Worm (Caenorhabditis elegans) whole organism, L3 larva: ENCODE data around the gene Y51H4A.24.

Experiments
- R02D3.7 ChIP-seq: fragments of 150-350 bp; optimal IDR thresholded peaks from 2 replicates; lab custom pipeline; 2014; ENCODE audit warnings: missing biosample characterization, missing genetic modification characterization
- ama-1 ChIP-seq: fragments of 150-350 bp; optimal IDR thresholded peaks from 2 replicates; lab custom pipeline; 2018
- ceh-28 ChIP-seq: fragments of 150-350 bp; optimal IDR thresholded peaks from 2 replicates; lab custom pipeline; 2014; ENCODE audit warnings: missing biosample characterization, missing genetic modification reagents, missing genetic modification characterization
- ceh-82 ChIP-seq: fragments of 150-350 bp; optimal IDR thresholded peaks from 2 replicates; lab custom pipeline; 2014; ENCODE audit warnings: missing biosample characterization, missing genetic modification characterization
- daf-12 ChIP-seq: fragments of 150-350 bp; optimal IDR thresholded peaks from 2 replicates; lab custom pipeline; 2014; ENCODE audit warnings: missing biosample characterization, missing genetic modification reagents, missing genetic modification characterization
- egl-27 ChIP-seq: sonication (generic microtip); optimal IDR thresholded peaks from 4 replicates; lab custom pipeline; 2017; ENCODE audit warnings: missing biosample characterization, missing genetic modification reagents, missing genetic modification characterization
- egl-5 ChIP-seq: fragments of 150-350 bp; optimal IDR thresholded peaks from 2 replicates; lab custom pipeline; 2017; ENCODE audit warnings: missing biosample characterization, missing genetic modification reagents, missing genetic modification characterization, inconsistent platforms
- elt-1 ChIP-seq: fragments of 150-350 bp; optimal IDR thresholded peaks from 2 replicates; lab custom pipeline; 2014; ENCODE audit warnings: missing biosample characterization, missing genetic modification characterization
- elt-2 ChIP-seq: sonication (generic microtip); optimal IDR thresholded peaks from 2 replicates; lab custom pipeline; 2016; ENCODE audit warnings: missing genetic modification reagents, mild to moderate bottlenecking, missing genetic modification characterization, missing compliant biosample characterization
- eor-1 ChIP-seq, 2 experiments: fragments of 150-350 bp; optimal IDR thresholded peaks; 2 replicates each; lab custom pipeline; 2014 to 2018; ENCODE audit warnings: missing biosample characterization in 2 of 2, missing genetic modification characterization in 2 of 2
- fkh-10 ChIP-seq: sonication (generic microtip); optimal IDR thresholded peaks from 2 replicates; lab custom pipeline; 2017; ENCODE audit warnings: missing biosample characterization, missing genetic modification reagents, missing genetic modification characterization
- fkh-2 ChIP-seq: fragments of 150-350 bp; optimal IDR thresholded peaks from 2 replicates; lab custom pipeline; 2014; ENCODE audit warnings: missing biosample characterization, missing genetic modification reagents, missing genetic modification characterization
- fos-1 ChIP-seq: fragments of 150-350 bp; optimal IDR thresholded peaks from 2 replicates; lab custom pipeline; 2014; ENCODE audit warnings: missing biosample characterization, missing genetic modification characterization
- hmg-11 ChIP-seq: sonication (generic microtip); optimal IDR thresholded peaks from 2 replicates; lab custom pipeline; 2016; ENCODE audit warnings: missing genetic modification characterization, missing compliant biosample characterization
- jun-1 ChIP-seq: fragments of 150-350 bp; optimal IDR thresholded peaks from 2 replicates; lab custom pipeline; 2014; ENCODE audit warnings: missing biosample characterization, missing genetic modification reagents, missing genetic modification characterization
- lin-15B ChIP-seq: fragments of 150-350 bp; optimal IDR thresholded peaks from 2 replicates; lab custom pipeline; 2014; ENCODE audit warnings: missing biosample characterization, missing genetic modification characterization
- lsy-12 ChIP-seq: sonication (generic microtip); optimal IDR thresholded peaks from 2 replicates; lab custom pipeline; 2016; ENCODE audit warnings: mild to moderate bottlenecking, missing genetic modification characterization, missing compliant biosample characterization
- mml-1 ChIP-seq: fragments of 150-350 bp; sonication (generic microtip); optimal IDR thresholded peaks from 3 replicates; lab custom pipeline; 2014; ENCODE audit warnings: missing biosample characterization, missing genetic modification characterization
- nhr-11 ChIP-seq: fragments of 150-350 bp; optimal IDR thresholded peaks from 2 replicates; lab custom pipeline; 2014; ENCODE audit warnings: missing biosample characterization, missing genetic modification characterization
- nhr-23 ChIP-seq: fragments of 150-350 bp; optimal IDR thresholded peaks from 2 replicates; lab custom pipeline; 2014; ENCODE audit warnings: missing biosample characterization, missing genetic modification reagents, missing genetic modification characterization
- nhr-237 ChIP-seq: fragments of 150-350 bp; optimal IDR thresholded peaks from 2 replicates; lab custom pipeline; 2014; ENCODE audit warnings: missing biosample characterization, missing genetic modification characterization
- nhr-28 ChIP-seq: fragments of 150-350 bp; optimal IDR thresholded peaks from 2 replicates; lab custom pipeline; 2014; ENCODE audit warnings: missing biosample characterization, missing genetic modification characterization
- nhr-43 ChIP-seq: sonication (generic microtip); optimal IDR thresholded peaks from 2 replicates; lab custom pipeline; 2016; ENCODE audit warnings: mild to moderate bottlenecking, missing genetic modification characterization, missing compliant biosample characterization; ENCODE audit not compliant: poor library complexity, severe bottlenecking
- nhr-67 ChIP-seq: fragments of 150-350 bp; optimal IDR thresholded peaks from 2 replicates; lab custom pipeline; 2014; ENCODE audit warnings: missing biosample characterization, missing genetic modification characterization
- nhr-76 ChIP-seq: fragments of 150-350 bp; sonication (generic microtip); optimal IDR thresholded peaks from 5 replicates; lab custom pipeline; 2014; ENCODE audit warnings: missing biosample characterization, missing genetic modification characterization
- nhr-77 ChIP-seq: fragments of 150-350 bp; optimal IDR thresholded peaks from 2 replicates; lab custom pipeline; 2014; ENCODE audit warnings: missing biosample characterization, missing genetic modification characterization
- pha-4 ChIP-seq: fragments of 150-350 bp; optimal IDR thresholded peaks from 2 replicates; lab custom pipeline; 2014; ENCODE audit warnings: missing biosample characterization, missing genetic modification reagents, missing genetic modification characterization
- pqm-1 ChIP-seq: fragments of 150-350 bp; optimal IDR thresholded peaks from 2 replicates; lab custom pipeline; 2017; ENCODE audit warnings: missing biosample characterization, missing genetic modification characterization, inconsistent platforms
- sea-2 ChIP-seq: fragments of 150-350 bp; sonication (generic microtip); optimal IDR thresholded peaks from 4 replicates; lab custom pipeline; 2014; ENCODE audit warnings: missing biosample characterization, missing genetic modification reagents, missing genetic modification characterization
- skn-1 ChIP-seq: fragments of 150-350 bp; optimal IDR thresholded peaks from 2 replicates; lab custom pipeline; 2014; ENCODE audit warnings: missing biosample characterization, missing genetic modification characterization
- snpc-4 ChIP-seq: fragments of 150-350 bp; optimal IDR thresholded peaks from 2 replicates; lab custom pipeline; 2014; ENCODE audit warnings: missing biosample characterization, missing genetic modification characterization
- unc-39 ChIP-seq: sonication (generic microtip); optimal IDR thresholded peaks from 4 replicates; lab custom pipeline; 2017; ENCODE audit warnings: missing biosample characterization, missing genetic modification characterization
- unc-62 ChIP-seq: fragments of 150-350 bp; sonication (generic microtip); optimal IDR thresholded peaks from 4 replicates; lab custom pipeline; 2014; ENCODE audit warnings: missing biosample characterization, missing genetic modification reagents, missing genetic modification characterization
- zag-1 ChIP-seq: fragments of 150-350 bp; optimal IDR thresholded peaks from 2 replicates; lab custom pipeline; 2014; ENCODE audit warnings: missing biosample characterization, missing genetic modification characterization

The Y51H4A.24 gene

ce11 chrIV:16740769-16741168 lies at the start of gene Y51H4A.24:
TSS of gene Y51H4A.24 (minus strand) at chrIV:16740869.
- TF ChIP-seq nhr-76 = no peak
- TF ChIP-seq elt-1 (tag; lab: Kevin White, UChicago) = no peak
- no peak for TF ChIP-seq daf-12 (tag; lab: Kevin White, UChicago)
- no peak for TF ChIP-seq eor-1 (tag; optimal IDR thresholded peaks at IDR 0.05; lab: Kevin White, UChicago)
- TF ChIP-seq unc-62 (GFP tag; lab: Kevin White, UChicago) = no peak
- no peak for TF ChIP-seq ama-1 (lab: Kevin White, UChicago)
- no peak for TF ChIP-seq pha-4 (tag; lab: Kevin White, UChicago)
- no peak for TF ChIP-seq nhr-28 (tag; lab: Kevin White, UChicago)
- TF ChIP-seq unc-39 (tag; lab: Kevin White, UChicago) = no peak
- no peak for TF ChIP-seq sea-2
- TF ChIP-seq nhr-23 (tag; lab: Kevin White, UChicago) = no peak
- TF ChIP-seq egl-27 = no peak
- no peak for TF ChIP-seq nhr-77 (tag; lab: Kevin White, UChicago)

- TF ChIP-seq daf-12 (tag; lab: Kevin White, UChicago) = no peak
- TF ChIP-seq R02D3.7 (tag; lab: Kevin White, UChicago) = no peak
- no peak for TF ChIP-seq lsy-12
- no peak for TF ChIP-seq fos-1 (tag; lab: Kevin White, UChicago)
- TF ChIP-seq lin-15B = no peak
- no peak for TF ChIP-seq eor-1 (tag; optimal IDR thresholded peaks at IDR 0.05; lab: Kevin White, UChicago)
- TF ChIP-seq elt-2 (tag; lab: Kevin White, UChicago) = no peak
- no peak for TF ChIP-seq pqm-1 (tag; lab: Kevin White, UChicago)
- TF ChIP-seq egl-5 (tag; lab: Kevin White, UChicago) = no peak
- no peak for TF ChIP-seq jun-1 (tag; lab: Kevin White, UChicago)
- TF ChIP-seq nhr-28 (tag; lab: Kevin White, UChicago) = no peak
- no peak for TF ChIP-seq fkh-2 (tag; lab: Kevin White, UChicago)
- no peak for TF ChIP-seq snpc-4 (tag; lab: Kevin White, UChicago)
Observed at ce11 chrIV:16787024-16787423, 46.4 kb upstream of the Y51H4A.24 start, which contains the start of gene Y43D4A.6. TSS of gene Y43D4A.6 (plus strand) at chrIV:16787324.

DNA sequence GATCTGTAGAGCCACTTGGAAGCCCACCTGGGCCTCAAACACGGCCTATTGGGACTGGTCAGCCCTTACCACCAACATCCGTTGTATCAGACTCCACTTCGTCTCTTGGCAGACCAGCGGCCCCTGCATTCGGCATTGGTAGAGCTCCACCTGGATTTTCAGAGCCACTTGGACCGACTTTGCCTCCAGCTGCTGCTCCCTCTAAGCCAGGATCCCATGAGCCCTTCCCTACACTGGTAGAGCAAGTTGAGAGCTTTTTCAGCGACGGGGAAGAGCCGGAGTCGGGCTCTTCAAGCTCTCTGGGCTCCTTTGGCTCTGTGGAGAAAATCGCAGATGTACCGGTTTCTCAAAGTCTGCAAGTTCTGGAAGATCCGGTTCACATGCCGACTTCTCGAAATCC lies 38.0 kb upstream of the Y51H4A.24 start:
- TF ChIP-seq zag-1 = no peak
- no peak for TF ChIP-seq skn-1 (tag; lab: Kevin White, UChicago)
- TF ChIP-seq mml-1 (tag; lab: Kevin White, UChicago) = no peak
- no peak for TF ChIP-seq ama-1 (lab: Kevin White, UChicago)
- TF ChIP-seq unc-62 (GFP tag; lab: Kevin White, UChicago) = no peak
- no peak for TF ChIP-seq nhr-76
- no peak for TF ChIP-seq daf-12 (tag; lab: Kevin White, UChicago)
- no peak for TF ChIP-seq pqm-1 (tag; lab: Kevin White, UChicago)
- no peak for TF ChIP-seq nhr-67
- no peak for TF ChIP-seq elt-2 (tag; lab: Kevin White, UChicago)
- no peak for TF ChIP-seq fkh-10 (GFP tag; lab: Kevin White, UChicago)
- TF ChIP-seq nhr-237 (tag; lab: Kevin White, UChicago) = no peak
- TF ChIP-seq lsy-12 = no peak
- no peak for TF ChIP-seq ceh-82 (tag; lab: Kevin White, UChicago)
- no peak for TF ChIP-seq hmg-11 (tag; lab: Kevin White, UChicago)
- no peak for TF ChIP-seq nhr-28 (tag; lab: Kevin White, UChicago)
- no peak for TF ChIP-seq nhr-11 (tag; lab: Kevin White, UChicago)
- TF ChIP-seq, all 47 proteins: peak for 0

DNA sequence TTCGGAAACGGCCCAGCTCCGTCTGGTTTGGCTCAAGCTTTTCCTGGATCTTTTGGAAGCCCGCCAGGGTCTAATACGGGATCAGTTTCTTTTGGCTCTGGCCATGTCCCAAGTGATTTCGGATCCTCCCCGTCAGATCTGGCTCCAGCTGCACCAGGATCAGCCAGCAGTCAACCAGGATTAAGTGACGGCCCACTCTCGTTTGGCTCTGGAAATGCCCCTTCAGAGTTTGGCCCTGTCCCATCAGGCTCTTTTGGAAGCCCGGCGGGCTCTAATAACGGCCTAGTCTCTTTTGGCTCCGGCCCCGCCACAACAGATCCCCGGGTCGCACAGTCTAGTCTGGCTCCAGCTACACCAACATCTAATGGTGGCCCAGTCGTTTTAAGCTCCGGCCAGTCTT lies 37.1 kb upstream of the Y51H4A.24 start:
- TF ChIP-seq fos-1 (tag; lab: Kevin White, UChicago) (no peak), nhr-43 (tag; lab: Kevin White, UChicago) (no peak), skn-1 (tag; lab: Kevin White, UChicago) (no peak), nhr-237 (tag; lab: Kevin White, UChicago) (no peak), lsy-12 (no peak), nhr-11 (tag; lab: Kevin White, UChicago) (no peak), mml-1 (tag; lab: Kevin White, UChicago) (no peak)
- TF ChIP-seq, all 47 proteins: peak for 0

- TF ChIP-seq lsy-12 (no peak), zag-1 (no peak), nhr-43 (tag; lab: Kevin White, UChicago) (no peak), ama-1 (lab: Kevin White, UChicago) (no peak), lin-15B (no peak), nhr-237 (tag; lab: Kevin White, UChicago) (no peak), eor-1 (tag; optimal IDR thresholded peaks at IDR 0.05; lab: Kevin White, UChicago) (no peak), unc-39 (tag; lab: Kevin White, UChicago) (no peak), ceh-28 (no peak)
Observed at ce11 chrIV:16776915-16777314, 36.2 kb upstream of the Y51H4A.24 start.
